Worm (Caenorhabditis elegans) whole organism, young adult: ENCODE results near the gene mup-4.

ENCODE experiments used
- akir-1 ChIP-seq: fragments of 200-800 bp; sonication (Bioruptor generic); optimal IDR thresholded peaks from 2 replicates; lab custom pipeline; 2018; ENCODE audit warnings: mild to moderate bottlenecking, missing genetic modification characterization, moderate library complexity, missing compliant biosample characterization
- bed-1 ChIP-seq: fragments of 200-800 bp; sonication (Bioruptor generic); IDR thresholded peaks from 2 replicates; pipeline ENCODE4 v1.3.6; 2022; ENCODE audit warnings: missing genetic modification reagents, missing genetic modification characterization, missing compliant biosample characterization
- ceh-100 ChIP-seq: fragments of 200-800 bp; sonication (Bioruptor generic); IDR thresholded peaks from 2 replicates; pipeline ENCODE4 v1.3.6; 2022; ENCODE audit warnings: missing genetic modification reagents, missing genetic modification characterization, missing compliant biosample characterization
- sea-2 ChIP-seq: fragments of 200-800 bp; sonication (Bioruptor generic); IDR thresholded peaks from 2 replicates; pipeline ENCODE4 v1.3.6; 2022; ENCODE audit warnings: missing genetic modification characterization, missing compliant biosample characterization
- snpc-4 ChIP-seq, 5 experiments: fragments of 150-350 bp in 1 of 5; sonication (generic microtip) in 4 of 5; optimal IDR thresholded peaks; 2 replicates each; lab custom pipeline; 2014 to 2018; ENCODE audit warnings: missing genetic modification characterization in 5 of 5, missing biosample characterization in 3 of 5, antibody characterized with exemption in 2 of 5, mild to moderate bottlenecking in 2 of 5, missing compliant biosample characterization in 2 of 5, missing genotype in 2 of 5, moderate library complexity in 2 of 5, missing genetic modification reagents in 1 of 5

- TF ChIP-seq akir-1 (GFP tag; lab: Kevin White, UChicago), result no peak
- no peak for TF ChIP-seq bed-1 (GFP tag; lab: Robert Waterston, UW)
- TF ChIP-seq snpc-4 (GFP tag; optimal IDR thresholded peaks at IDR 0.05; lab: Kevin White, UChicago), result no peak
- no peak for TF ChIP-seq snpc-4 (tag; optimal IDR thresholded peaks at IDR 0.05; lab: Kevin White, UChicago)
- no peak for TF ChIP-seq ceh-100 (GFP tag; lab: Robert Waterston, UW)
- TF ChIP-seq sea-2, result no peak
Observed at ce11 chrIII:7526974-7527466, 38.1 kb upstream of the mup-4 start.
